Worm (Caenorhabditis elegans) whole organism, L4 larva: ENCODE results near the gene C49C3.4.

Source experiments
- F10B5.3 ChIP-seq: sonication (generic microtip); optimal IDR thresholded peaks from 2 replicates; lab custom pipeline; 2016; ENCODE audit warnings: mild to moderate bottlenecking, missing genetic modification characterization, missing compliant biosample characterization
- F37D6.2 ChIP-seq: sonication (generic microtip); optimal IDR thresholded peaks from 2 replicates; lab custom pipeline; 2016; ENCODE audit warnings: mild to moderate bottlenecking, missing genetic modification characterization, missing compliant biosample characterization
- F44E2.7 ChIP-seq: fragments of 200-800 bp; sonication (Bioruptor generic); IDR thresholded peaks from 2 replicates; pipeline ENCODE4 v2.1.2; 2022; ENCODE audit warnings: missing genetic modification characterization, missing compliant biosample characterization
- Y5F2A.4 ChIP-seq: fragments of 200-800 bp; sonication (Bioruptor generic); optimal IDR thresholded peaks from 2 replicates; lab custom pipeline; 2018; ENCODE audit warnings: mild to moderate bottlenecking, missing genetic modification characterization, missing compliant biosample characterization
- ZK337.2 ChIP-seq: fragments of 200-800 bp; sonication (Bioruptor generic); IDR thresholded peaks from 2 replicates; pipeline ENCODE4 v1.3.6; 2022; ENCODE audit warnings: missing genetic modification reagents, missing genetic modification characterization, missing compliant biosample characterization
- ZK546.5 ChIP-seq, 2 experiments: sonication (generic microtip); optimal IDR thresholded peaks; 2 replicates each; lab custom pipeline; 2017; ENCODE audit warnings: missing biosample characterization in 2 of 2, missing genetic modification characterization in 2 of 2
- aha-1 ChIP-seq: fragments of 150-350 bp; peaks from one replicate; lab custom pipeline; 2014; ENCODE audit warnings: missing biosample characterization, missing genetic modification characterization
- ctbp-1 ChIP-seq: fragments of 200-800 bp; sonication (Bioruptor generic); IDR thresholded peaks from 2 replicates; pipeline ENCODE4 v1.3.6; 2022; ENCODE audit warnings: missing genetic modification reagents, missing genetic modification characterization, missing compliant biosample characterization
- daf-12 ChIP-seq: fragments of 150-350 bp; optimal IDR thresholded peaks from 2 replicates; lab custom pipeline; 2014; ENCODE audit warnings: missing biosample characterization, missing genetic modification reagents, missing genetic modification characterization
- daf-16 ChIP-seq, 3 experiments: sonication (generic microtip); optimal IDR thresholded peaks; 2 replicates each; lab custom pipeline; 2016 to 2017; ENCODE audit warnings: missing genetic modification characterization in 3 of 3, missing genetic modification reagents in 3 of 3, mild to moderate bottlenecking in 2 of 3, missing compliant biosample characterization in 2 of 3, missing biosample characterization in 1 of 3, moderate library complexity in 1 of 3
- dmd-8 ChIP-seq: fragments of 200-800 bp; sonication (Bioruptor generic); IDR thresholded peaks from 2 replicates; pipeline ENCODE4 v1.3.6; 2022; ENCODE audit warnings: missing genetic modification characterization, missing compliant biosample characterization
- dmd-9 ChIP-seq: fragments of 200-800 bp; sonication (Bioruptor generic); IDR thresholded peaks from 2 replicates; pipeline ENCODE4 v1.3.6; 2022; ENCODE audit warnings: missing genetic modification reagents, missing genetic modification characterization, missing compliant biosample characterization
- dve-1 ChIP-seq: sonication (generic microtip); optimal IDR thresholded peaks from 2 replicates; lab custom pipeline; 2017; ENCODE audit warnings: antibody characterized with exemption, mild to moderate bottlenecking, missing genetic modification characterization, missing compliant biosample characterization; ENCODE audit not compliant: insufficient read depth
- egl-27 ChIP-seq: sonication (generic microtip); optimal IDR thresholded peaks from 3 replicates; lab custom pipeline; 2017; ENCODE audit warnings: missing biosample characterization, missing genetic modification reagents, missing genetic modification characterization
- hlh-30 ChIP-seq: sonication (generic microtip); optimal IDR thresholded peaks from 2 replicates; lab custom pipeline; 2017; ENCODE audit warnings: antibody characterized with exemption, mild to moderate bottlenecking, missing genetic modification characterization, missing compliant biosample characterization; ENCODE audit not compliant: insufficient read depth
- jun-1 ChIP-seq: fragments of 150-350 bp; optimal IDR thresholded peaks from 2 replicates; lab custom pipeline; 2014; ENCODE audit warnings: missing biosample characterization, missing genetic modification reagents, missing genetic modification characterization
- lin-1 ChIP-seq: fragments of 200-800 bp; sonication (Bioruptor generic); IDR thresholded peaks from 2 replicates; pipeline ENCODE4 v1.3.6; 2022; ENCODE audit warnings: missing genetic modification reagents, missing genetic modification characterization, missing compliant biosample characterization
- lin-13 ChIP-seq: fragments of 150-350 bp; optimal IDR thresholded peaks from 2 replicates; lab custom pipeline; 2014; ENCODE audit warnings: missing biosample characterization, missing genetic modification reagents, missing genetic modification characterization
- lin-38 ChIP-seq: fragments of 200-800 bp; sonication (Bioruptor generic); IDR thresholded peaks from 2 replicates; pipeline ENCODE4 v1.3.6; 2022; ENCODE audit warnings: missing genetic modification reagents, missing genetic modification characterization, missing compliant biosample characterization
- lin-39 ChIP-seq: fragments of 150-350 bp; optimal IDR thresholded peaks from 2 replicates; lab custom pipeline; 2014; ENCODE audit warnings: missing biosample characterization, missing genetic modification reagents, missing genetic modification characterization
- lir-3 ChIP-seq: sonication (generic microtip); optimal IDR thresholded peaks from 2 replicates; lab custom pipeline; 2016; ENCODE audit warnings: mild to moderate bottlenecking, missing genetic modification characterization, missing compliant biosample characterization
- lsy-2 ChIP-seq, 2 experiments: fragments of 150-350 bp in 1 of 2; sonication (generic microtip) in 1 of 2; optimal IDR thresholded peaks; 2 replicates each; lab custom pipeline; 2014 to 2017; ENCODE audit warnings: missing biosample characterization in 2 of 2, missing genetic modification characterization in 2 of 2
- madf-5 ChIP-seq, 2 experiments: fragments of 200-800 bp; sonication (Bioruptor generic); IDR thresholded peaks; 2 replicates each; pipeline ENCODE4 v1.3.6; 2022; ENCODE audit warnings: missing compliant biosample characterization in 2 of 2, missing genetic modification characterization in 2 of 2
- madf-9 ChIP-seq: fragments of 200-800 bp; sonication (Bioruptor generic); conservative IDR thresholded peaks from 2 replicates; pipeline ENCODE4 v1.3.6; 2022; ENCODE audit warnings: missing genetic modification reagents, missing genetic modification characterization, missing compliant biosample characterization
- mdl-1 ChIP-seq, 2 experiments: fragments of 150-350 bp in 1 of 2; sonication (generic microtip) in 1 of 2; optimal IDR thresholded peaks; 2 replicates each; lab custom pipeline; 2014 to 2017; ENCODE audit warnings: missing biosample characterization in 2 of 2, missing genetic modification characterization in 2 of 2
- mep-1 ChIP-seq: fragments of 150-350 bp; sonication (generic microtip); optimal IDR thresholded peaks from 3 replicates; lab custom pipeline; 2014; ENCODE audit warnings: missing biosample characterization, missing genetic modification characterization
- mes-2 ChIP-seq: sonication (generic microtip); optimal IDR thresholded peaks from 2 replicates; lab custom pipeline; 2016; ENCODE audit warnings: missing genotype, mild to moderate bottlenecking, missing genetic modification characterization, missing compliant biosample characterization; ENCODE audit not compliant: poor library complexity, severe bottlenecking
- nhr-10 ChIP-seq: fragments of 150-350 bp; optimal IDR thresholded peaks from 2 replicates; lab custom pipeline; 2014; ENCODE audit warnings: missing biosample characterization, missing genetic modification characterization
- nhr-237 ChIP-seq: sonication (generic microtip); optimal IDR thresholded peaks from 2 replicates; lab custom pipeline; 2017; ENCODE audit warnings: missing biosample characterization, missing genetic modification characterization
- nhr-28 ChIP-seq: fragments of 150-350 bp; optimal IDR thresholded peaks from 2 replicates; lab custom pipeline; 2014; ENCODE audit warnings: missing biosample characterization, missing genetic modification characterization
- nhr-42 ChIP-seq: fragments of 200-800 bp; sonication (Bioruptor generic); IDR thresholded peaks from 2 replicates; pipeline ENCODE4 v1.3.6; 2022; ENCODE audit warnings: missing genetic modification characterization, missing compliant biosample characterization
- rbr-2 ChIP-seq: sonication (generic microtip); optimal IDR thresholded peaks from 2 replicates; lab custom pipeline; 2016; ENCODE audit warnings: missing genotype, missing genetic modification characterization, missing compliant biosample characterization
- snpc-1.2 ChIP-seq: fragments of 200-800 bp; sonication (Bioruptor generic); IDR thresholded peaks from 2 replicates; pipeline ENCODE4 v1.3.6; 2022; ENCODE audit warnings: missing genetic modification reagents, missing genetic modification characterization, missing compliant biosample characterization
- snpc-4 ChIP-seq: fragments of 150-350 bp; optimal IDR thresholded peaks from 2 replicates; lab custom pipeline; 2014; ENCODE audit warnings: missing biosample characterization, missing genetic modification characterization
- tag-97 ChIP-seq: fragments of 200-800 bp; sonication (Bioruptor generic); IDR thresholded peaks from 2 replicates; pipeline ENCODE4 v1.3.6; 2022; ENCODE audit warnings: missing genetic modification characterization, missing compliant biosample characterization
- tra-1 ChIP-seq: fragments of 200-800 bp; sonication (Bioruptor generic); IDR thresholded peaks from 2 replicates; pipeline ENCODE4 v1.3.6; 2022; ENCODE audit warnings: missing genetic modification reagents, missing genetic modification characterization, missing compliant biosample characterization
- unc-130 ChIP-seq: sonication (generic microtip); optimal IDR thresholded peaks from 2 replicates; lab custom pipeline; 2016; ENCODE audit warnings: missing genetic modification reagents, missing genetic modification characterization, missing compliant biosample characterization
- unc-62 ChIP-seq, 3 experiments: fragments of 150-350 bp in 1 of 3; sonication (generic microtip); optimal IDR thresholded peaks in 2 of 3; peaks in 1 of 3; 1 replicate in 1 of 3; 2 replicates in 2 of 3; lab custom pipeline; 2014 to 2017; ENCODE audit warnings: missing biosample characterization in 3 of 3, missing genetic modification characterization in 3 of 3, missing genetic modification reagents in 3 of 3, missing genotype in 1 of 3
- zip-11 ChIP-seq: fragments of 200-800 bp; sonication (Bioruptor generic); IDR thresholded peaks from 2 replicates; pipeline ENCODE4 v1.3.6; 2022; ENCODE audit warnings: missing genetic modification characterization, missing compliant biosample characterization
- ztf-11 ChIP-seq: fragments of 150-350 bp; optimal IDR thresholded peaks from 2 replicates; lab custom pipeline; 2014; ENCODE audit warnings: missing biosample characterization, missing genetic modification characterization

C49C3.4 gene

ce11 chrIV:17328834-17329233 is 8.2 kb downstream of the C49C3.4 start, which contains the start of gene ceh-88 (continued):
- TF ChIP-seq daf-16 (GFP tag; optimal IDR thresholded peaks at IDR 0.05; lab: Kevin White, UChicago), result no peak
- peak; percentile 3 for TF ChIP-seq daf-16 (tag; optimal IDR thresholded peaks at IDR 0.05; lab: Kevin White, UChicago)
- no peak for TF ChIP-seq F44E2.7 (GFP tag; lab: Robert Waterston, UW)
- TF ChIP-seq F37D6.2, result no peak
- TF ChIP-seq ztf-11 (tag; lab: Kevin White, UChicago), result no peak
- TF ChIP-seq nhr-28 (tag; lab: Kevin White, UChicago), result no peak
- TF ChIP-seq daf-12 (tag; lab: Kevin White, UChicago), result no peak
- TF ChIP-seq aha-1 (tag; lab: Kevin White, UChicago), result no peak
- TF ChIP-seq Y5F2A.4 (GFP tag; lab: Kevin White, UChicago), result no peak

ce11 chrIV:17331100-17331577 is 10.5 kb downstream of the C49C3.4 start, which contains the start of gene C49C3.6:
Gene C49C3.6, plus strand, starts transcription at chrIV:17331527.
- TF ChIP-seq ctbp-1 (GFP tag; lab: Robert Waterston, UW), result no peak
- no peak for TF ChIP-seq aha-1 (tag; lab: Kevin White, UChicago)
- TF ChIP-seq daf-16 (GFP tag; optimal IDR thresholded peaks at IDR 0.05; lab: Kevin White, UChicago), result no peak
- peak; percentile 1 for TF ChIP-seq daf-16 (tag; optimal IDR thresholded peaks at IDR 0.05; lab: Kevin White, UChicago)
- TF ChIP-seq ztf-11 (tag; lab: Kevin White, UChicago), result no peak
- peak; percentile 28 for TF ChIP-seq mes-2 (tag; lab: Kevin White, UChicago)
- TF ChIP-seq lsy-2 (tag; optimal IDR thresholded peaks at IDR 0.05; lab: Kevin White, UChicago), result peak in 1 of 2 experiments; percentile 42
- peak; percentile 72 for TF ChIP-seq lin-38 (GFP tag; lab: Robert Waterston, UW)
- TF ChIP-seq dmd-9 (GFP tag; lab: Robert Waterston, UW), result no peak
- no peak for TF ChIP-seq madf-9 (GFP tag; lab: Robert Waterston, UW)
- peak; percentile 61; the same call in 1 of the 2 replicates for TF ChIP-seq snpc-1.2 (GFP tag; lab: Robert Waterston, UW)
- TF ChIP-seq ZK546.5 (tag; optimal IDR thresholded peaks at IDR 0.05; lab: Kevin White, UChicago), result no peak
- no peak for TF ChIP-seq lin-39

- TF ChIP-seq dmd-8 (GFP tag; lab: Robert Waterston, UW), result no peak
- peak; percentile 86 for TF ChIP-seq aha-1 (tag; lab: Kevin White, UChicago)
- TF ChIP-seq, all 104 proteins: peak for 1
Measured at ce11 chrIV:17332261-17332660, 11.7 kb downstream of the C49C3.4 start, which contains the start of gene C49C3.7. Gene C49C3.7, plus strand, starts transcription at chrIV:17332561.

ce11 chrIV:17333542-17334281 is 13.1 kb downstream of the C49C3.4 start, which contains the start of gene C49C3.15:
Gene C49C3.15, plus strand, starts transcription at chrIV:17334231.
- TF ChIP-seq tra-1 (GFP tag; lab: Robert Waterston, UW) (no peak), egl-27 (tag; lab: Kevin White, UChicago) (no peak), zip-11 (GFP tag; lab: Robert Waterston, UW) (no peak), unc-62 (GFP tag; optimal IDR thresholded peaks at IDR 0.05 in 1 of 2; lab: Kevin White, UChicago) (peak in 1 of 2 experiments; percentile 80), unc-62 (tag; optimal IDR thresholded peaks at IDR 0.05; lab: Kevin White, UChicago) (no peak), nhr-42 (GFP tag; lab: Robert Waterston, UW) (no peak), jun-1 (tag; lab: Kevin White, UChicago) (no peak), hlh-30 (tag; lab: Kevin White, UChicago) (peak; percentile 96), madf-5 (GFP tag; IDR thresholded peaks at IDR 0.05; lab: Robert Waterston, UW) (no peak), lin-13 (no peak), tag-97 (GFP tag; lab: Robert Waterston, UW) (no peak), dve-1 (peak; percentile 45), F10B5.3 (no peak), ZK546.5 (tag; optimal IDR thresholded peaks at IDR 0.05; lab: Kevin White, UChicago) (no peak), nhr-237 (tag; lab: Kevin White, UChicago) (no peak), lin-38 (GFP tag; lab: Robert Waterston, UW) (peak; percentile 48; the same call in 1 of the 2 replicates), snpc-4 (tag; lab: Kevin White, UChicago) (no peak), lsy-2 (tag; optimal IDR thresholded peaks at IDR 0.05; lab: Kevin White, UChicago) (peak in 1 of 2 experiments; percentile 54), mdl-1 (tag; optimal IDR thresholded peaks at IDR 0.05; lab: Kevin White, UChicago) (peak in 1 of 2 experiments; percentile 10), lin-1 (GFP tag; lab: Robert Waterston, UW) (no peak), ZK337.2 (GFP tag; lab: Robert Waterston, UW) (no peak), mes-2 (tag; lab: Kevin White, UChicago) (peak; percentile 47), mep-1 (peak; percentile 42), unc-130 (GFP tag; lab: Kevin White, UChicago) (no peak), lir-3 (tag; lab: Kevin White, UChicago) (no peak), snpc-1.2 (GFP tag; lab: Robert Waterston, UW) (no peak), rbr-2 (peak; percentile 10), nhr-10 (tag; lab: Kevin White, UChicago) (no peak), ctbp-1 (GFP tag; lab: Robert Waterston, UW) (no peak), nhr-28 (tag; lab: Kevin White, UChicago) (peak; percentile 21)
